Fruit fly (Drosophila melanogaster) whole organism, embryonic: ENCODE results near the gene fz.

Source experiments
- Ada2b ChIP-seq: fragments of 200-800 bp; sonication (Bioruptor generic); IDR thresholded peaks from 2 replicates; pipeline ENCODE4 v1.3.6; 2022; ENCODE audit warnings: missing biosample characterization, missing genetic modification characterization
- Atf3 ChIP-seq: fragments of 200-800 bp; sonication (Bioruptor generic); optimal IDR thresholded peaks from 3 replicates; lab custom pipeline; 2016; ENCODE audit warnings: missing biosample characterization, missing genetic modification characterization
- Bteb2 ChIP-seq: fragments of 200-800 bp; sonication (Bioruptor generic); optimal IDR thresholded peaks from 2 replicates; lab custom pipeline; 2016; ENCODE audit warnings: missing biosample characterization, missing genetic modification characterization
- CG10321 ChIP-seq: fragments of 200-800 bp; sonication (Bioruptor generic); IDR thresholded peaks from 2 replicates; pipeline ENCODE4 v1.3.6; 2022; ENCODE audit warnings: missing biosample characterization, missing genetic modification characterization
- CG10543 ChIP-seq: fragments of 200-800 bp; sonication (Bioruptor generic); optimal IDR thresholded peaks from 3 replicates; lab custom pipeline; 2017; ENCODE audit warnings: missing biosample characterization, mild to moderate bottlenecking, missing genetic modification characterization, moderate library complexity
- CG10565 ChIP-seq: fragments of 200-800 bp; sonication (Bioruptor generic); optimal IDR thresholded peaks from 3 replicates; lab custom pipeline; 2016; ENCODE audit warnings: missing biosample characterization, mild to moderate bottlenecking, missing genetic modification characterization
- CG12299 ChIP-seq: fragments of 200-800 bp; sonication (Bioruptor generic); optimal IDR thresholded peaks from 2 replicates; lab custom pipeline; 2018; ENCODE audit warnings: missing biosample characterization, mild to moderate bottlenecking, missing genetic modification characterization
- CG12769 ChIP-seq: fragments of 200-800 bp; sonication (Bioruptor generic); optimal IDR thresholded peaks from 2 replicates; lab custom pipeline; 2019; ENCODE audit warnings: missing biosample characterization, mild to moderate bottlenecking, missing genetic modification characterization, moderate library complexity
- CG14050 ChIP-seq: fragments of 200-800 bp; sonication (Bioruptor generic); IDR thresholded peaks from 3 replicates; pipeline ENCODE4 v1.3.6; 2022; ENCODE audit warnings: missing biosample characterization, missing genetic modification characterization
- CG14441 ChIP-seq: fragments of 200-800 bp; sonication (Bioruptor generic); IDR thresholded peaks from 2 replicates; pipeline ENCODE4 v1.3.6; 2022; ENCODE audit warnings: missing biosample characterization, missing genetic modification characterization
- CG14860 ChIP-seq: fragments of 200-800 bp; sonication (Bioruptor generic); IDR thresholded peaks from 3 replicates; pipeline ENCODE4 v1.3.6; 2022; ENCODE audit warnings: missing biosample characterization, missing genetic modification characterization; ENCODE audit not compliant: partially characterized antibody
- CG14965 ChIP-seq: fragments of 200-800 bp; sonication (Bioruptor generic); optimal IDR thresholded peaks from 2 replicates; lab custom pipeline; 2016; ENCODE audit warnings: missing biosample characterization, missing genetic modification characterization, borderline replicate concordance
- CG17912 ChIP-seq: fragments of 200-800 bp; sonication (Bioruptor generic); optimal IDR thresholded peaks from 2 replicates; lab custom pipeline; 2018; ENCODE audit warnings: missing biosample characterization, mild to moderate bottlenecking, missing genetic modification characterization
- CG18262 ChIP-seq: fragments of 200-800 bp; optimal IDR thresholded peaks from 3 replicates; lab custom pipeline; 2019; ENCODE audit warnings: missing biosample characterization, mild to moderate bottlenecking, missing genetic modification characterization, moderate library complexity
- CG18619 ChIP-seq: fragments of 200-800 bp; sonication (Bioruptor generic); optimal IDR thresholded peaks from 3 replicates; lab custom pipeline; 2017; ENCODE audit warnings: missing biosample characterization, mild to moderate bottlenecking, missing genetic modification characterization
- CG2712 ChIP-seq: fragments of 200-800 bp; optimal IDR thresholded peaks from 3 replicates; lab custom pipeline; 2019; ENCODE audit warnings: missing biosample characterization, mild to moderate bottlenecking, missing genetic modification characterization, moderate library complexity
- CG33557 ChIP-seq: fragments of 200-800 bp; sonication (Bioruptor generic); optimal IDR thresholded peaks from 2 replicates; lab custom pipeline; 2019; ENCODE audit warnings: missing biosample characterization, mild to moderate bottlenecking, missing genetic modification characterization, moderate library complexity
- CG4730 ChIP-seq: fragments of 200-800 bp; sonication (Bioruptor generic); IDR thresholded peaks from 2 replicates; pipeline ENCODE4 v1.3.6; 2022; ENCODE audit warnings: missing biosample characterization, missing genetic modification characterization
- CG6813 ChIP-seq: fragments of 200-800 bp; sonication (Bioruptor generic); optimal IDR thresholded peaks from 2 replicates; lab custom pipeline; 2017; ENCODE audit warnings: missing biosample characterization, missing genetic modification characterization, mild to moderate bottlenecking, moderate library complexity, missing genetic modification reagents
- CrebB ChIP-seq: fragments of 200-800 bp; sonication (Bioruptor generic); optimal IDR thresholded peaks from 3 replicates; lab custom pipeline; 2018; ENCODE audit warnings: missing biosample characterization, mild to moderate bottlenecking, missing genetic modification characterization
- Dll ChIP-seq: fragments of 200-800 bp; sonication (Bioruptor generic); IDR thresholded peaks from 4 replicates; pipeline ENCODE4 v1.3.6; 2022; ENCODE audit warnings: missing biosample characterization, missing genetic modification characterization; ENCODE audit not compliant: partially characterized antibody
- H15 ChIP-seq: fragments of 200-800 bp; sonication (Bioruptor generic); IDR thresholded peaks from 3 replicates; pipeline ENCODE4 v1.3.6; 2022; ENCODE audit warnings: missing biosample characterization, missing genetic modification characterization
- Max ChIP-seq: fragments of 200-800 bp; sonication (Bioruptor generic); optimal IDR thresholded peaks from 2 replicates; lab custom pipeline; 2016; ENCODE audit warnings: missing biosample characterization, mild to moderate bottlenecking, missing genetic modification characterization
- Neu2 ChIP-seq: fragments of 200-800 bp; sonication (Bioruptor generic); optimal IDR thresholded peaks from 3 replicates; lab custom pipeline; 2016; ENCODE audit warnings: missing biosample characterization, missing genetic modification characterization, borderline replicate concordance
- Ssrp ChIP-seq: fragments of 200-800 bp; sonication (Bioruptor generic); optimal IDR thresholded peaks from 2 replicates; lab custom pipeline; 2018; ENCODE audit warnings: missing biosample characterization, mild to moderate bottlenecking, missing genetic modification characterization, moderate library complexity
- ap ChIP-seq: fragments of 200-800 bp; sonication (Bioruptor generic); IDR thresholded peaks from 2 replicates; pipeline ENCODE4 v1.3.6; 2022; ENCODE audit warnings: missing biosample characterization, missing genetic modification characterization
- bigmax ChIP-seq: fragments of 200-800 bp; sonication (Bioruptor generic); optimal IDR thresholded peaks from 2 replicates; lab custom pipeline; 2018; ENCODE audit warnings: missing biosample characterization, mild to moderate bottlenecking, missing genetic modification characterization
- ci ChIP-seq: fragments of 200-800 bp; sonication (Bioruptor generic); IDR thresholded peaks from 3 replicates; pipeline ENCODE4 v1.3.6; 2022; ENCODE audit warnings: missing biosample characterization, missing genetic modification characterization
- crol ChIP-seq: fragments of 200-800 bp; sonication (Bioruptor generic); IDR thresholded peaks from 2 replicates; pipeline ENCODE4 v1.3.6; 2022; ENCODE audit warnings: missing biosample characterization, missing genetic modification characterization
- da ChIP-seq: fragments of 200-800 bp; sonication (Bioruptor generic); optimal IDR thresholded peaks from 2 replicates; lab custom pipeline; 2016; ENCODE audit warnings: missing biosample characterization, missing genetic modification characterization
- dan ChIP-seq: fragments of 200-800 bp; sonication (Bioruptor generic); IDR thresholded peaks from 2 replicates; pipeline ENCODE4 v1.3.6; 2022; ENCODE audit warnings: missing biosample characterization, missing genetic modification characterization
- dpn ChIP-seq, 2 experiments: fragments of 200-800 bp; sonication (Bioruptor generic); optimal IDR thresholded peaks; 3 replicates each; lab custom pipeline; 2016; ENCODE audit warnings: missing biosample characterization in 2 of 2, missing genetic modification characterization in 2 of 2
- dysf ChIP-seq: fragments of 200-800 bp; sonication (Bioruptor generic); IDR thresholded peaks from 3 replicates; pipeline ENCODE4 v1.3.6; 2022; ENCODE audit warnings: missing biosample characterization, missing genetic modification characterization
- en ChIP-seq: fragments of 200-800 bp; sonication (Bioruptor generic); optimal IDR thresholded peaks from 2 replicates; lab custom pipeline; 2016; ENCODE audit warnings: missing biosample characterization, missing genetic modification characterization
- exex ChIP-seq: fragments of 200-800 bp; sonication (Bioruptor generic); optimal IDR thresholded peaks from 4 replicates; lab custom pipeline; 2018; ENCODE audit warnings: missing biosample characterization, mild to moderate bottlenecking, missing genetic modification characterization, moderate library complexity
- fru ChIP-seq: fragments of >200 bp; optimal IDR thresholded peaks from 2 replicates; lab custom pipeline; 2017
- gro ChIP-seq: fragments of 200-800 bp; sonication (Bioruptor generic); optimal IDR thresholded peaks from 2 replicates; lab custom pipeline; 2016; ENCODE audit warnings: missing biosample characterization, missing genetic modification characterization
- her ChIP-seq: fragments of 200-800 bp; sonication (Bioruptor generic); optimal IDR thresholded peaks from 2 replicates; lab custom pipeline; 2016; ENCODE audit warnings: missing biosample characterization, missing genetic modification characterization
- jigr1 ChIP-seq: fragments of 200-800 bp; sonication (Bioruptor generic); IDR thresholded peaks from 3 replicates; pipeline ENCODE4 v1.3.6; 2022; ENCODE audit warnings: missing biosample characterization, missing genetic modification characterization
- klu ChIP-seq: fragments of 200-800 bp; sonication (Bioruptor generic); IDR thresholded peaks from 2 replicates; pipeline ENCODE4 v1.3.6; 2022; ENCODE audit warnings: missing biosample characterization, missing genetic modification characterization
- lilli ChIP-seq: fragments of 200-800 bp; sonication (Bioruptor generic); optimal IDR thresholded peaks from 3 replicates; lab custom pipeline; 2016; ENCODE audit warnings: missing biosample characterization, missing genetic modification characterization
- maf-S ChIP-seq: fragments of 200-800 bp; sonication (Bioruptor generic); optimal IDR thresholded peaks from 2 replicates; lab custom pipeline; 2016; ENCODE audit warnings: missing biosample characterization, missing genetic modification characterization
- nerfin-2 ChIP-seq: fragments of 200-800 bp; sonication (Bioruptor generic); IDR thresholded peaks from 2 replicates; pipeline ENCODE4 v1.3.6; 2022; ENCODE audit warnings: missing biosample characterization, missing genetic modification characterization; ENCODE audit not compliant: partially characterized antibody
- pnt ChIP-seq: fragments of 200-800 bp; sonication (Bioruptor generic); optimal IDR thresholded peaks from 3 replicates; lab custom pipeline; 2016; ENCODE audit warnings: missing biosample characterization, missing genetic modification characterization
- prd ChIP-seq, 3 experiments: fragments of >200 bp in 2 of 3; fragments of 200-800 bp in 1 of 3; sonication (Bioruptor generic) in 1 of 3; optimal IDR thresholded peaks in 2 of 3; IDR thresholded peaks in 1 of 3; 2 replicates in 2 of 3; 3 replicates in 1 of 3; pipeline versions ENCODE4 v1.3.6 to Lab custom; 2017 to 2022; ENCODE audit warnings: missing biosample characterization in 1 of 3, missing genetic modification characterization in 1 of 3
- repo ChIP-seq: fragments of 200-800 bp; sonication (Bioruptor generic); optimal IDR thresholded peaks from 2 replicates; lab custom pipeline; 2016; ENCODE audit warnings: missing biosample characterization, missing genetic modification characterization
- salm ChIP-seq: fragments of 200-800 bp; sonication (Bioruptor generic); optimal IDR thresholded peaks from 2 replicates; lab custom pipeline; 2018; ENCODE audit warnings: missing biosample characterization, mild to moderate bottlenecking, missing genetic modification characterization
- sr ChIP-seq: fragments of 200-800 bp; sonication (Bioruptor generic); IDR thresholded peaks from 3 replicates; pipeline ENCODE4 v1.3.6; 2022; ENCODE audit warnings: missing biosample characterization, missing genetic modification characterization
- tll ChIP-seq, 2 experiments: fragments of 200-800 bp in 1 of 2; fragments of >200 bp in 1 of 2; sonication (Bioruptor generic) in 1 of 2; optimal IDR thresholded peaks; 2 replicates each; lab custom pipeline; 2017 to 2019; ENCODE audit warnings: missing biosample characterization in 2 of 2, missing genetic modification characterization in 2 of 2, mild to moderate bottlenecking in 1 of 2, moderate library complexity in 1 of 2

Gene fz

dm6 chr3L:14354285-14355092, 80.3 kb downstream of the fz start:
- TF ChIP-seq Max (GFP tag; lab: Kevin White, UChicago) (no peak), bigmax (GFP tag; lab: Kevin White, UChicago) (no peak), fru (lab: Kevin White, UChicago) (no peak), CrebB (tag; lab: Kevin White, UChicago) (no peak), H15 (GFP tag; lab: Robert Waterston, UW) (no peak), CG10565 (GFP tag; lab: Kevin White, UChicago) (no peak), dysf (GFP tag; lab: Robert Waterston, UW) (no peak), nerfin-2 (GFP tag; lab: Robert Waterston, UW) (no peak), ap (GFP tag; lab: Robert Waterston, UW) (no peak), her (GFP tag; lab: Kevin White, UChicago) (no peak), CG18619 (peak; percentile 5), repo (no peak), en (no peak), CG33557 (GFP tag; lab: Kevin White, UChicago) (peak; percentile 62), CG10543 (GFP tag; lab: Kevin White, UChicago) (no peak), Neu2 (GFP tag; lab: Kevin White, UChicago) (no peak), pnt (GFP tag; lab: Kevin White, UChicago) (no peak), CG18262 (tag; lab: Kevin White, UChicago) (peak; percentile 40), salm (tag; lab: Kevin White, UChicago) (no peak), dpn (GFP tag; optimal IDR thresholded peaks at IDR 0.05; lab: Kevin White, UChicago) (no peak), ci (GFP tag; lab: Robert Waterston, UW) (no peak), CG14050 (GFP tag; lab: Robert Waterston, UW) (no peak), Atf3 (no peak), CG14441 (GFP tag; lab: Robert Waterston, UW) (no peak), prd (optimal IDR thresholded peaks at IDR 0.05; lab: Kevin White, UChicago) (no peak), prd (GFP tag; IDR thresholded peaks at IDR 0.05; lab: Robert Waterston, UW) (no peak), da (GFP tag; lab: Kevin White, UChicago) (no peak), tll (GFP tag; optimal IDR thresholded peaks at IDR 0.05; lab: Kevin White, UChicago) (no peak), exex (tag; lab: Kevin White, UChicago) (peak; percentile 1), Ssrp (tag; lab: Kevin White, UChicago) (peak; percentile 17), CG10321 (GFP tag; lab: Robert Waterston, UW) (no peak), CG6813 (GFP tag; lab: Kevin White, UChicago) (peak; percentile 43), CG14860 (GFP tag; lab: Robert Waterston, UW) (no peak), CG14965 (GFP tag; lab: Kevin White, UChicago) (no peak), CG17912 (GFP tag; lab: Kevin White, UChicago) (no peak), CG4730 (GFP tag; lab: Robert Waterston, UW) (no peak), Bteb2 (GFP tag; lab: Kevin White, UChicago) (no peak), crol (no peak), maf-S (no peak), gro (no peak), CG12299 (tag; lab: Kevin White, UChicago) (no peak), dan (no peak), CG12769 (tag; lab: Kevin White, UChicago) (peak; percentile 3), sr (GFP tag; lab: Robert Waterston, UW) (no peak), lilli (GFP tag; lab: Kevin White, UChicago) (no peak), CG2712 (tag; lab: Kevin White, UChicago) (peak; percentile 41), klu (GFP tag; lab: Robert Waterston, UW) (no peak), Ada2b (GFP tag; lab: Robert Waterston, UW) (peak; percentile 27; the same call in 1 of the 2 replicates), jigr1 (GFP tag; lab: Robert Waterston, UW) (no peak), Dll (GFP tag; lab: Robert Waterston, UW) (no peak)
